Worm (Caenorhabditis elegans) whole organism, L3 larva: Measurements from ENCODE around the gene F38A5.22.
A peak's percentile ranks its signal among the peaks of the same experiment; 100 is the strongest.

Source experiments
- aly-2 ChIP-seq: fragments of 150-350 bp; optimal IDR thresholded peaks from 2 replicates; lab custom pipeline; 2014; ENCODE audit warnings: missing biosample characterization, missing genetic modification characterization
- ama-1 ChIP-seq: fragments of 150-350 bp; optimal IDR thresholded peaks from 2 replicates; lab custom pipeline; 2018
- ceh-9 ChIP-seq: sonication (generic microtip); optimal IDR thresholded peaks from 2 replicates; lab custom pipeline; 2018; ENCODE audit warnings: missing biosample characterization, missing genetic modification characterization
- elt-3 ChIP-seq, 3 experiments: fragments of 150-350 bp in 1 of 3; sonication (generic microtip) in 2 of 3; optimal IDR thresholded peaks; 2 replicates in 2 of 3; 4 replicates in 1 of 3; lab custom pipeline; 2014 to 2017; ENCODE audit warnings: missing biosample characterization in 3 of 3, missing genetic modification characterization in 3 of 3
- hmg-11 ChIP-seq: sonication (generic microtip); optimal IDR thresholded peaks from 2 replicates; lab custom pipeline; 2016; ENCODE audit warnings: missing genetic modification characterization, missing compliant biosample characterization
- jun-1 ChIP-seq: fragments of 150-350 bp; optimal IDR thresholded peaks from 2 replicates; lab custom pipeline; 2014; ENCODE audit warnings: missing biosample characterization, missing genetic modification reagents, missing genetic modification characterization
- nhr-237 ChIP-seq: fragments of 150-350 bp; optimal IDR thresholded peaks from 2 replicates; lab custom pipeline; 2014; ENCODE audit warnings: missing biosample characterization, missing genetic modification characterization
- nhr-25 ChIP-seq: sonication (generic microtip); optimal IDR thresholded peaks from 2 replicates; lab custom pipeline; 2017; ENCODE audit warnings: missing biosample characterization, missing genetic modification characterization
- nhr-28 ChIP-seq: fragments of 150-350 bp; optimal IDR thresholded peaks from 2 replicates; lab custom pipeline; 2014; ENCODE audit warnings: missing biosample characterization, missing genetic modification characterization
- pqm-1 ChIP-seq: fragments of 150-350 bp; optimal IDR thresholded peaks from 2 replicates; lab custom pipeline; 2017; ENCODE audit warnings: missing biosample characterization, missing genetic modification characterization, inconsistent platforms
- unc-39 ChIP-seq: sonication (generic microtip); optimal IDR thresholded peaks from 4 replicates; lab custom pipeline; 2017; ENCODE audit warnings: missing biosample characterization, missing genetic modification characterization
- unc-62 ChIP-seq: fragments of 150-350 bp; sonication (generic microtip); optimal IDR thresholded peaks from 4 replicates; lab custom pipeline; 2014; ENCODE audit warnings: missing biosample characterization, missing genetic modification reagents, missing genetic modification characterization
- ztf-11 ChIP-seq: fragments of 150-350 bp; optimal IDR thresholded peaks from 2 replicates; lab custom pipeline; 2014; ENCODE audit warnings: missing biosample characterization, missing genetic modification characterization

DNA sequence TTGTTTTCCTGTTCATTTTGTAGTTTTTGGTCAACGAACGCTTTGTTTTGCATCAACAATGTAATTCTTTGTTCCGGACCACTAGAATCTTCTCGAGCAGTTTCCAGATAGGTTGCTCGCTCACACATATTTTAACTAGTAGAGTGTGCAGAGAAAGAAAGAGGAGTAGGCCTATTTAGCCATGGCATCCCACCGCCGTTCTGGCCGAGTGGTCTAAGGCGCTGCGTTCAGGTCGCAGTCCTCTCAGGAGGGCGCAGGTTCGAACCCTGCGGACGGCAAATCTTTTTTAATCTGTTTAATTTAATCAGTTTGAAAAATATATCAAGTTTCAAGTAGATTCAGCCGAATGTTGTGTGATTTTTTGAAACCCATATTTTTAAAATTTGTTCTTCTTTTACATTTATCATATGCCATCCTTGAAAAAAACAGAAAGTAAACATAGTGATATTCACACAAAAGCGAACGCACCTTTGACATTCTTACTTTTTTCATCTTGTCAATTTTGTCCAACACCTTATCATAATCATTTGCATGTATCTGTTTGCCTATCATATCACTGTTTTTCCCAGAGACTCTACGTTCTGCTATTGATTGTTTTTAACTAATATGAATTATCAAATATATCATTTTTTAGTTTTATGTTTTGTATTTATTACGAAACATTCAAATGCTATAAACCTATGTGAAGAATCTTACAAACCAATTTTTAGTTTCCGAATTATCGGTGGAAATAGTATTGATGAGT lies 38.9 kb downstream of the F38A5.22 start, which contains the start of gene try-3:
- no peak for TF ChIP-seq nhr-28
- TF ChIP-seq hmg-11, result peak; percentile 77
- no peak for TF ChIP-seq jun-1 (tag; lab: Kevin White, UChicago)
- TF ChIP-seq nhr-25 (tag; lab: Kevin White, UChicago), result no peak
- no peak for TF ChIP-seq unc-62 (GFP tag; lab: Kevin White, UChicago)
- TF ChIP-seq ztf-11 (tag; lab: Kevin White, UChicago), result no peak
- no peak for TF ChIP-seq nhr-237 (tag; lab: Kevin White, UChicago)
- peak; percentile 43 for TF ChIP-seq pqm-1 (tag; lab: Kevin White, UChicago)
- TF ChIP-seq elt-3 (tag; optimal IDR thresholded peaks at IDR 0.05; lab: Kevin White, UChicago), result peak in 1 of 3 experiments; percentile 63
- no peak for TF ChIP-seq ceh-9 (tag; lab: Kevin White, UChicago)
- TF ChIP-seq unc-39 (tag; lab: Kevin White, UChicago), result no peak
- no peak for TF ChIP-seq ama-1 (lab: Kevin White, UChicago)
- no peak for TF ChIP-seq aly-2 (tag; lab: Kevin White, UChicago)
